Worm (Caenorhabditis elegans) whole organism, young adult: Measurements from ENCODE around the gene T21C12.4.

Experiments
- B0019.2 ChIP-seq: fragments of 200-800 bp; sonication (Bioruptor generic); conservative IDR thresholded peaks from 2 replicates; pipeline ENCODE4 v1.3.6; 2022; ENCODE audit warnings: missing genetic modification reagents, missing genetic modification characterization, missing compliant biosample characterization
- B0336.3 ChIP-seq: fragments of 200-800 bp; sonication (Bioruptor generic); IDR thresholded peaks from 2 replicates; pipeline ENCODE4 v1.3.6; 2022; ENCODE audit warnings: missing genetic modification characterization, missing compliant biosample characterization
- F55B11.4 ChIP-seq: sonication (generic microtip); optimal IDR thresholded peaks from 2 replicates; lab custom pipeline; 2016; ENCODE audit warnings: missing compliant biosample characterization, missing genetic modification characterization, borderline replicate concordance; ENCODE audit not compliant: insufficient read depth
- F57C9.4 ChIP-seq: sonication (generic microtip); optimal IDR thresholded peaks from 2 replicates; lab custom pipeline; 2017; ENCODE audit warnings: mild to moderate bottlenecking, missing genetic modification characterization, missing compliant biosample characterization
- K12H6.12 ChIP-seq: fragments of 200-800 bp; sonication (Bioruptor generic); optimal IDR thresholded peaks from 2 replicates; lab custom pipeline; 2018; ENCODE audit warnings: mild to moderate bottlenecking, missing genetic modification characterization, missing compliant biosample characterization
- T07F8.4 ChIP-seq: sonication (generic microtip); optimal IDR thresholded peaks from 2 replicates; lab custom pipeline; 2016; ENCODE audit warnings: mild to moderate bottlenecking, missing genetic modification characterization, moderate library complexity, missing compliant biosample characterization
- akir-1 ChIP-seq: fragments of 200-800 bp; sonication (Bioruptor generic); optimal IDR thresholded peaks from 2 replicates; lab custom pipeline; 2018; ENCODE audit warnings: mild to moderate bottlenecking, missing genetic modification characterization, moderate library complexity, missing compliant biosample characterization
- attf-5 ChIP-seq: fragments of 200-800 bp; sonication (Bioruptor generic); optimal IDR thresholded peaks from 2 replicates; lab custom pipeline; 2018; ENCODE audit warnings: mild to moderate bottlenecking, missing genetic modification characterization, missing compliant biosample characterization
- cebp-1 ChIP-seq, 2 experiments: fragments of 200-800 bp in 1 of 2; sonication (Bioruptor generic) in 1 of 2; sonication (generic microtip) in 1 of 2; IDR thresholded peaks in 1 of 2; optimal IDR thresholded peaks in 1 of 2; 2 replicates each; pipeline versions ENCODE4 v1.3.6 to Lab custom; 2017 to 2022; ENCODE audit warnings: missing compliant biosample characterization in 2 of 2, missing genetic modification characterization in 2 of 2, mild to moderate bottlenecking in 1 of 2, missing genetic modification reagents in 1 of 2, moderate library complexity in 1 of 2
- ceh-100 ChIP-seq: fragments of 200-800 bp; sonication (Bioruptor generic); IDR thresholded peaks from 2 replicates; pipeline ENCODE4 v1.3.6; 2022; ENCODE audit warnings: missing genetic modification reagents, missing genetic modification characterization, missing compliant biosample characterization
- ekl-4 ChIP-seq: fragments of 200-800 bp; sonication (Bioruptor generic); IDR thresholded peaks from 2 replicates; pipeline ENCODE4 v1.3.6; 2022; ENCODE audit warnings: missing genetic modification reagents, missing genetic modification characterization, missing compliant biosample characterization
- ets-4 ChIP-seq: fragments of 200-800 bp; sonication (Bioruptor generic); optimal IDR thresholded peaks from 2 replicates; lab custom pipeline; 2018; ENCODE audit warnings: mild to moderate bottlenecking, missing genetic modification characterization, missing compliant biosample characterization
- lin-26 ChIP-seq: fragments of 200-800 bp; sonication (Bioruptor generic); IDR thresholded peaks from 2 replicates; pipeline ENCODE4 v1.3.6; 2022; ENCODE audit warnings: missing genetic modification reagents, missing genetic modification characterization, missing compliant biosample characterization
- lin-35 ChIP-seq, 3 experiments: fragments of 150-350 bp in 2 of 3; sonication (generic microtip) in 1 of 3; optimal IDR thresholded peaks; 2 replicates each; lab custom pipeline; 2014 to 2018; ENCODE audit warnings: missing biosample characterization in 3 of 3, missing genetic modification characterization in 3 of 3, missing genetic modification reagents in 3 of 3
- lin-40 ChIP-seq: sonication (generic microtip); optimal IDR thresholded peaks from 2 replicates; lab custom pipeline; 2016; ENCODE audit warnings: missing genetic modification characterization, mild to moderate bottlenecking, missing compliant biosample characterization, missing genotype, missing genetic modification reagents
- madf-3 ChIP-seq: fragments of 200-800 bp; sonication (Bioruptor generic); IDR thresholded peaks from 2 replicates; pipeline ENCODE4 v1.3.6; 2022; ENCODE audit warnings: missing genetic modification reagents, missing genetic modification characterization, missing compliant biosample characterization
- mel-28 ChIP-seq: sonication (generic microtip); optimal IDR thresholded peaks from 2 replicates; lab custom pipeline; 2016; ENCODE audit warnings: borderline replicate concordance, mild to moderate bottlenecking, missing genetic modification characterization, missing compliant biosample characterization
- nhr-90 ChIP-seq: sonication (generic microtip); optimal IDR thresholded peaks from 2 replicates; lab custom pipeline; 2016; ENCODE audit warnings: missing genotype, mild to moderate bottlenecking, missing genetic modification characterization, missing compliant biosample characterization
- pbrm-1 ChIP-seq: fragments of 200-800 bp; sonication (Bioruptor generic); IDR thresholded peaks from 2 replicates; pipeline ENCODE4 v1.3.6; 2022; ENCODE audit warnings: missing genetic modification reagents, missing genetic modification characterization, missing compliant biosample characterization
- rec-8 ChIP-seq, 2 experiments: sonication (generic microtip); optimal IDR thresholded peaks; 2 replicates each; lab custom pipeline; 2016; ENCODE audit warnings: mild to moderate bottlenecking in 2 of 2, missing genetic modification characterization in 2 of 2, missing genetic modification reagents in 2 of 2, missing genotype in 2 of 2, missing biosample characterization in 1 of 2, missing compliant biosample characterization in 1 of 2, moderate library complexity in 1 of 2
- repo-1 ChIP-seq: sonication (generic microtip); optimal IDR thresholded peaks from 2 replicates; lab custom pipeline; 2017; ENCODE audit warnings: mild to moderate bottlenecking, missing genetic modification characterization, missing compliant biosample characterization
- snpc-3.4 ChIP-seq: sonication (generic microtip); optimal IDR thresholded peaks from 2 replicates; lab custom pipeline; 2017; ENCODE audit warnings: missing genetic modification characterization, mild to moderate bottlenecking, missing compliant biosample characterization, antibody characterized with exemption, moderate library complexity, missing genotype, missing genetic modification reagents
- snpc-4 ChIP-seq, 5 experiments: fragments of 150-350 bp in 1 of 5; sonication (generic microtip) in 4 of 5; optimal IDR thresholded peaks; 2 replicates each; lab custom pipeline; 2014 to 2018; ENCODE audit warnings: missing genetic modification characterization in 5 of 5, missing biosample characterization in 3 of 5, antibody characterized with exemption in 2 of 5, mild to moderate bottlenecking in 2 of 5, missing compliant biosample characterization in 2 of 5, missing genotype in 2 of 5, moderate library complexity in 2 of 5, missing genetic modification reagents in 1 of 5
- tbp1 ChIP-seq: fragments of 200-800 bp; sonication (Bioruptor generic); optimal IDR thresholded peaks from 2 replicates; lab custom pipeline; 2018; ENCODE audit warnings: mild to moderate bottlenecking, missing genetic modification characterization, missing compliant biosample characterization
- unc-130 ChIP-seq: sonication (generic microtip); optimal IDR thresholded peaks from 2 replicates; lab custom pipeline; 2016; ENCODE audit warnings: missing genetic modification reagents, missing genetic modification characterization, missing compliant biosample characterization
- xnd-1 ChIP-seq: sonication (generic microtip); optimal IDR thresholded peaks from 2 replicates; lab custom pipeline; 2016; ENCODE audit warnings: missing genotype, missing genetic modification reagents, missing genetic modification characterization, missing compliant biosample characterization
- zfh-2 ChIP-seq: fragments of 200-800 bp; sonication (Bioruptor generic); conservative IDR thresholded peaks from 2 replicates; pipeline ENCODE4 v1.3.6; 2022; ENCODE audit warnings: missing genetic modification reagents, missing genetic modification characterization, missing compliant biosample characterization
- ztf-18 ChIP-seq: sonication (generic microtip); optimal IDR thresholded peaks from 2 replicates; lab custom pipeline; 2016; ENCODE audit warnings: missing genotype, mild to moderate bottlenecking, missing genetic modification characterization, missing compliant biosample characterization

T21C12.4 gene

DNA sequence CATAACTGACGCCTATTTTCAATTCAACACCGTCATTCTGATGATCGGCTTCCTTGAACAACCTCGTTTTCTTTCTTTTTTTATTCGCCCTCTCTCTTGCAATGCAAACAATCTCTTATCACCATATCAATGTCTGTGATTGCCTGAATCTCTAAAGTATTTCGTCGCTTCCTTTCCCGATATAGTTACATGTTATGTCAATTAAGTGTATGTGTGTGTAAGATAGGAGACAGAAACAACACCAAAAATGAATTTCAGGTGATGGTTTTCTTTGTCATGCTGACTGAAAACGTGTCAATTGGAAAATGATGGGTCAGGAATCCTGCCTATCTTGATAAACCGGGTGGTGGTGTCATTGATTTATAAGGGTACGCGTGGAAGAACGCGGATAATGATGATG lies 24.5 kb downstream of the T21C12.4 start (continued):
- TF ChIP-seq snpc-4 (GFP tag; optimal IDR thresholded peaks at IDR 0.05; lab: Kevin White, UChicago): no peak
- TF ChIP-seq snpc-4 (tag; optimal IDR thresholded peaks at IDR 0.05; lab: Kevin White, UChicago): peak in 3 of 4 experiments; percentile 3 to 62 (median 33)
- no peak for TF ChIP-seq pbrm-1 (GFP tag; lab: Robert Waterston, UW)
- TF ChIP-seq unc-130 (GFP tag; lab: Kevin White, UChicago): no peak
- no peak for TF ChIP-seq ceh-100 (GFP tag; lab: Robert Waterston, UW)
- TF ChIP-seq ekl-4 (GFP tag; lab: Robert Waterston, UW): no peak
- no peak for TF ChIP-seq ztf-18 (tag; lab: Kevin White, UChicago)
- no peak for TF ChIP-seq F57C9.4 (tag; lab: Kevin White, UChicago)
- no peak for TF ChIP-seq repo-1 (tag; lab: Kevin White, UChicago)
- TF ChIP-seq lin-40 (tag; lab: Kevin White, UChicago): peak; percentile 30
- TF ChIP-seq lin-35 (GFP tag; optimal IDR thresholded peaks at IDR 0.05; lab: Kevin White, UChicago): no peak
- peak; percentile 18 for TF ChIP-seq tbp1 (GFP tag; lab: Kevin White, UChicago)
- TF ChIP-seq F55B11.4 (tag; lab: Kevin White, UChicago): no peak
- no peak for TF ChIP-seq B0019.2
- TF ChIP-seq zfh-2 (GFP tag; lab: Robert Waterston, UW): no peak
- TF ChIP-seq attf-5 (GFP tag; lab: Kevin White, UChicago): peak; percentile 24
- no peak for TF ChIP-seq nhr-90 (tag; lab: Kevin White, UChicago)
- no peak for TF ChIP-seq snpc-3.4 (tag; lab: Kevin White, UChicago)
- no peak for TF ChIP-seq xnd-1 (tag; lab: Kevin White, UChicago)
- TF ChIP-seq mel-28 (tag; lab: Kevin White, UChicago): no peak
- no peak for TF ChIP-seq B0336.3 (GFP tag; lab: Robert Waterston, UW)

- 0 out of 2 replicates have a peak, but pooled peaks have one; percentile 65 for TF ChIP-seq madf-3 (GFP tag; lab: Robert Waterston, UW)
- no peak for TF ChIP-seq lin-26 (GFP tag; lab: Robert Waterston, UW)
- TF ChIP-seq rec-8 (tag; optimal IDR thresholded peaks at IDR 0.05; lab: Kevin White, UChicago): no peak
Measured at ce11 chrIII:10527446-10527845, 30.4 kb downstream of the T21C12.4 start.

DNA sequence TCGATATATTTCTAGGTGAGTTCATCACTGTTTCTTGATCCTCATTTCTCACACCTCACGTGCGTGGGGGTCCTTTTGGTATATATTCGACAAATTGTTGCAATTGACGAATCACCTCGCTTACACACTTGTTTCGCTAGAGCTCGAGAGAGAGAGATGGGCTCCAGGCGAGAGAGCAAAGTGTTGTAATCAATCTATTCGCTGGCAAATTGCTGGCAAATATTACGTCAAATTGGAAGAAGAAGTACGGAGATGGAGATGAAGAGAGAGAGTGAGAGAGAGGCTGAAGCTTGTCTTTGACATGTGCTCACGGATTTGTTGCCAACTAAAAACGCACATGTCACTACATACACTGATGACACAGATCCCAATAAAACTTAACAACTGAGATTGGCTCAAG lies 31.9 kb downstream of the T21C12.4 start:
- TF ChIP-seq cebp-1 (GFP tag; IDR thresholded peaks at IDR 0.05; lab: Robert Waterston, UW) (no peak), cebp-1 (tag; optimal IDR thresholded peaks at IDR 0.05; lab: Kevin White, UChicago) (peak; percentile 3), T07F8.4 (tag; lab: Kevin White, UChicago) (no peak), akir-1 (GFP tag; lab: Kevin White, UChicago) (no peak)

ce11 chrIII:10524823-10525222 lies 33.0 kb downstream of the T21C12.4 start:
- TF ChIP-seq ets-4 (GFP tag; lab: Kevin White, UChicago): no peak
- peak; percentile 21 for TF ChIP-seq snpc-4 (GFP tag; optimal IDR thresholded peaks at IDR 0.05; lab: Kevin White, UChicago)
- TF ChIP-seq snpc-4 (tag; optimal IDR thresholded peaks at IDR 0.05; lab: Kevin White, UChicago): peak in 3 of 4 experiments; percentile 53 to 74 (median 59)

ce11 chrIII:10523025-10523424 lies 34.8 kb downstream of the T21C12.4 start:
- no peak for TF ChIP-seq K12H6.12 (tag; lab: Kevin White, UChicago)
